Fruit fly (Drosophila melanogaster): ENCODE results near the gene HHEX.

DNA sequence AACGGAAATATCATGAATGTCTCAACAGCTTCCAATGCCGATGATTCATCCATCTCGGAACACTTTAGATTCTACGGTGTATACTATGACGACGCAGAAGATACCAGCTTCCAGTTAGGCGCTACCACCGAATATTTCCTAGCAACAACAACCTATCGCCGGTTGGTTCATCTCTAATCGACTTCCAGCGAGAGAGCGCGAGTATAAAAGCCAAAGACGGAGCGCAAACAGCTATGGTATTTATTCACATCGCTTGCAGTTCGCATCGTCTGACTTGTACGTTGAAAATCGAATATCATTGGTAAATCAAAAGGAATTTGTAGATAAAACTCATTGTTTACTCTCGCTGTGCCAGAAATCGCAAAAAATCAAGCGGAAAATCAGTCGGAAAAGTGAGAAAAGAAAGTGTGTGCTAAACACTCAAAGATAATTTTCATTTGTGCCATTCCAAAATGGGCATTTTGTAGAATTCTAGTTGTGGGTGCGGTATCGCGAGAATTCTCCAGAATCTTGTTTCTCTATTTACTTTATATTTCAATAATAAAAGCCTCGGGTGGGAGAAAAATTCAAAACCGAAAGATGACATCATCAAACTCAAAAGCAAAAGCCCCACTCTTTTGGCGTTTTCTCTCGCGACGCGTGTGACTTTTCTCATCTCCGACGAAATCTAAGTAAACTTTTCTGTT is 15.6 kb downstream of the HHEX start, which contains the start of gene AnxB9:
- peak in 1 of 2 experiments; percentile 22 for TF ChIP-seq CTCF (optimal IDR thresholded peaks at IDR 0.05)
- no peak for TF ChIP-seq CG8478 (optimal IDR thresholded peaks at IDR 0.05)

Data from S2 (cell line).